Worm (Caenorhabditis elegans): Measurements from ENCODE around the gene C14B1.8.

Gene C14B1.8

ce11 chrIII:3734990-3735389 lies 15.5 kb upstream of the C14B1.8 start, which contains the start of gene evl-18:
Gene evl-18 (minus strand): TSS chrIII:3735039.
- TF ChIP-seq ceh-28 (tag; optimal IDR thresholded peaks at IDR 0.05) (no peak), pqm-1 (tag; optimal IDR thresholded peaks at IDR 0.05) (no peak), lsy-12 (tag; optimal IDR thresholded peaks at IDR 0.05) (no peak), nhr-11 (tag; optimal IDR thresholded peaks at IDR 0.05) (no peak), zag-1 (tag; optimal IDR thresholded peaks at IDR 0.05) (no peak), pha-4 (tag; optimal IDR thresholded peaks at IDR 0.05) (peak; percentile 18), ceh-16 (tag; optimal IDR thresholded peaks at IDR 0.05) (no peak), R02D3.7 (tag; optimal IDR thresholded peaks at IDR 0.05) (no peak), aly-2 (tag; optimal IDR thresholded peaks at IDR 0.05) (no peak), nhr-76 (tag; optimal IDR thresholded peaks at IDR 0.05) (no peak), daf-12 (tag; optimal IDR thresholded peaks at IDR 0.05) (no peak), lin-15B (tag; optimal IDR thresholded peaks at IDR 0.05) (peak; percentile 50), nhr-77 (tag; optimal IDR thresholded peaks at IDR 0.05) (no peak), nhr-23 (tag; optimal IDR thresholded peaks at IDR 0.05) (no peak), nfya-1 (tag; optimal IDR thresholded peaks at IDR 0.05; ENCODE audit: insufficient read depth) (peak; percentile 27), ceh-82 (tag; optimal IDR thresholded peaks at IDR 0.05) (no peak), elt-3 (tag; optimal IDR thresholded peaks at IDR 0.05) (no peak), hmg-11 (tag; optimal IDR thresholded peaks at IDR 0.05) (no peak), sea-2 (GFP tag; optimal IDR thresholded peaks at IDR 0.05) (no peak), lin-39 (tag; optimal IDR thresholded peaks at IDR 0.05) (peak; percentile 13), fos-1 (tag; optimal IDR thresholded peaks at IDR 0.05) (no peak), skn-1 (tag; optimal IDR thresholded peaks at IDR 0.05) (no peak), eor-1 (tag; optimal IDR thresholded peaks at IDR 0.05) (no peak), mdl-1 (tag; optimal IDR thresholded peaks at IDR 0.05) (no peak), nhr-237 (tag; optimal IDR thresholded peaks at IDR 0.05) (no peak), egl-5 (tag; optimal IDR thresholded peaks at IDR 0.05) (no peak), elt-1 (tag; optimal IDR thresholded peaks at IDR 0.05) (no peak), jun-1 (tag; optimal IDR thresholded peaks at IDR 0.05) (no peak), ztf-4 (tag; optimal IDR thresholded peaks at IDR 0.05) (no peak), nhr-25 (tag; optimal IDR thresholded peaks at IDR 0.05) (no peak), nhr-28 (tag; optimal IDR thresholded peaks at IDR 0.05) (no peak), unc-39 (tag; optimal IDR thresholded peaks at IDR 0.05) (no peak)

- TF ChIP-seq nhr-76 (tag; optimal IDR thresholded peaks at IDR 0.05) (no peak), ama-1 (optimal IDR thresholded peaks at IDR 0.05) (no peak), elt-3 (tag; optimal IDR thresholded peaks at IDR 0.05) (no peak), nhr-43 (tag; optimal IDR thresholded peaks at IDR 0.05; ENCODE audit: poor library complexity, severe bottlenecking) (no peak), snpc-4 (tag; optimal IDR thresholded peaks at IDR 0.05) (no peak), lin-39 (tag; optimal IDR thresholded peaks at IDR 0.05) (peak; percentile 1), pqm-1 (tag; optimal IDR thresholded peaks at IDR 0.05) (no peak), skn-1 (tag; optimal IDR thresholded peaks at IDR 0.05) (no peak), zag-1 (tag; optimal IDR thresholded peaks at IDR 0.05) (no peak), ceh-28 (tag; optimal IDR thresholded peaks at IDR 0.05) (no peak), nfya-1 (tag; optimal IDR thresholded peaks at IDR 0.05; ENCODE audit: insufficient read depth) (peak; percentile 28), elt-1 (tag; optimal IDR thresholded peaks at IDR 0.05) (no peak), egl-27 (tag; optimal IDR thresholded peaks at IDR 0.05) (no peak), aly-2 (tag; optimal IDR thresholded peaks at IDR 0.05) (no peak), hmg-11 (tag; optimal IDR thresholded peaks at IDR 0.05) (peak; percentile 6), nhr-12 (tag; optimal IDR thresholded peaks at IDR 0.05) (no peak), R02D3.7 (tag; optimal IDR thresholded peaks at IDR 0.05) (no peak), eor-1 (tag; optimal IDR thresholded peaks at IDR 0.05) (no peak), fkh-10 (GFP tag; optimal IDR thresholded peaks at IDR 0.05) (no peak), nhr-23 (tag; optimal IDR thresholded peaks at IDR 0.05) (no peak)
These were observed 14.5 kb upstream of the C14B1.8 start, which contains the start of gene F34D10.3 for ce11 chrIII:3734007-3734406. Gene F34D10.3 (plus strand): TSS chrIII:3734255.

ce11 chrIII:3730475-3730874 lies 11.0 kb upstream of the C14B1.8 start, which contains the start of gene F34D10.8:
Gene F34D10.8 (plus strand): TSS chrIII:3730775.
- TF ChIP-seq ceh-28 (tag; optimal IDR thresholded peaks at IDR 0.05) (no peak), ceh-82 (tag; optimal IDR thresholded peaks at IDR 0.05) (no peak), zag-1 (tag; optimal IDR thresholded peaks at IDR 0.05) (no peak), snpc-4 (tag; optimal IDR thresholded peaks at IDR 0.05) (no peak), mml-1 (tag; optimal IDR thresholded peaks at IDR 0.05) (no peak), nhr-25 (tag; optimal IDR thresholded peaks at IDR 0.05) (no peak), jun-1 (tag; optimal IDR thresholded peaks at IDR 0.05) (no peak), elt-3 (tag; optimal IDR thresholded peaks at IDR 0.05) (no peak), unc-39 (tag; optimal IDR thresholded peaks at IDR 0.05) (no peak), nhr-12 (tag; optimal IDR thresholded peaks at IDR 0.05) (no peak), nhr-76 (tag; optimal IDR thresholded peaks at IDR 0.05) (no peak), lsy-12 (tag; optimal IDR thresholded peaks at IDR 0.05) (no peak), lin-39 (tag; optimal IDR thresholded peaks at IDR 0.05) (no peak), fos-1 (tag; optimal IDR thresholded peaks at IDR 0.05) (no peak), tbx-2 (tag; optimal IDR thresholded peaks at IDR 0.05) (no peak), eor-1 (tag; optimal IDR thresholded peaks at IDR 0.05) (no peak), fkh-10 (GFP tag; optimal IDR thresholded peaks at IDR 0.05) (no peak), elt-2 (tag; optimal IDR thresholded peaks at IDR 0.05) (no peak)

Measured in whole organism, L3 larva.